Fruit fly (Drosophila melanogaster): ENCODE measurements around the gene Obp18a.

Obp18a gene

DNA sequence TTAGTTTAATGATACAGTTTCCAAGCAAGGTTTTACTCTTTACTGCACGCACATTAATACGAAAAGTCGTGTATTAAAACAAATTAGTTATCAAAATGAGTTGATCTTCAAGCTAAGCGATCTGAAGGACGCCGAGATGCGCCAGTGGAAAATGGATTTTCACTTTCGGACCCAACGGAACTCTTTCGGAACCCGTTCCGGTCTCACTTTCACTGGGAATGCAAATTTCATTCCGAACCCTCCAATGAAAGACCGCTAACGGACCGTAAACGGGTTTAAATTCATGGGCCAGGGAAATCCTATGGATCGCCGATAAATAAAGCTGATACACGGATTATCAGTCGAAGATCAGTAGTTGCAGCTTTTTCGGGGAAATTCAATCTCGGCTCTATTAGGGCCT lies 27.8 kb upstream of the Obp18a start:
- no peak for TF ChIP-seq CG17801 (GFP tag; optimal IDR thresholded peaks at IDR 0.05; ENCODE audit: partially characterized antibody)

DNA sequence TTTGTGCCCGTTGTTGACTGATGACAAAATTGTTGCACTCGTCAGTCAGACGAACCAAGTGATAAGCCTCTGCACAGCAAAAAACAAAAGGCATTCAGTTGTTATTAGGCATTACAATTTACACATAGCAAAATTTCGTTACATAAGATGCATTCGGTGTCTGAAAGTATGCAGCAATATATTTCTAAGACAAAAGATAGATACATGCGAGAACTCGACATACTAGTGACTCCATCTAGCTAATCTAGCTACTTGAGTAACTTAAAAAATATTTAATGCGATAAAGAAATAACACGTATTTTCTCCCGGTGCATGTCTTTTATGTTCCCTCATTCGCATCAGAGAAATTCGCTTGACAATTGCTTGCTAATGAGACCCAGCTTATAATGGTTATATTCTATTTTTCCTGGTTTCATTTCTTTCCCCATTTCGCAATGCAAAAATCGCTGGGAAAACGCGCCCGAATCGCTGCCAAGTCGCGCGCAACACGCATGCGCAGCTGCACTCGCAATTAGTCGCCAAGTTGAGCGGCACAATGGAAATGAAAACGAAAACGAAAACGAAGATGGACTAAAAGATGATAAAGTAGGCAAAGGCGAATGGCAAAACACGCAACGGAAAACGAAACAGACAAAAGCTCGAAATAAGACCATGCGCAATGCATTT lies 26.7 kb upstream of the Obp18a start:
- TF ChIP-seq CG17801 (GFP tag; optimal IDR thresholded peaks at IDR 0.05; ENCODE audit: partially characterized antibody) = no peak

DNA sequence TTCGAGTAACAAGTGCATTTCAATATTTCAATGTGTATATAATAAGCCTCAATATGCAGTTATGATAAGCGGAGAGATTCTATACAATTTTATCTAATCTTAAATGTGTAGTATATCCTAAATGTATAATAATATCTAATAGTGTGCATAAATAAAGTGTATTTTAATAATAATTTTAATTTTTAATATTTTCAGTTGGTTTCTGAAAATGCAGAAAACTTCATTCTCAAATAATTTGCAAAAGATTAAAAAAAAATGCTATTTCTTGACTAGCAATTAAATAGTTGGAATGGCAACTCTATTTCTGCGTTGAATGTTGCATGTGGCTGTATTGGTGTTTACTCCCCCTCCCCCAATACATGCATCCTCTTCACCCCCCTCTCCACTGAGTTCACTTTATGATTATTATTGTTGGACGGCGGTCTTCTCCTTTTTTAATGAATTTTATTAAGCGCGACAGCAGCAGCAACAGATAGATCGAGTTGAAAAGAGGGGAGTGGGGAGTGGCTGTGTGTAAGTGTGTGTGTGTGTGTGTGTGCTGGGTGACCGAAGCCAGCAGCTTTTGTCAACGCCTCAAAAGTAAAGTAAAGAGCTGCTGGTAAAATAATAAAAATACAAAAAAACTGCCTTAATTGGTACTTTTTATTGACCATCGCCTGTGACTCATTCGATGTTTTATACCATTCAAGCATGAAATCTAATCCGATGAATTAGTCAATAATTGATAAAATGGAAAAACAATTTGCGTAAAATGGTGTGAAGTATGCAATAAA lies 25.2 kb upstream of the Obp18a start:
- TF ChIP-seq CG17801 (GFP tag; optimal IDR thresholded peaks at IDR 0.05; ENCODE audit: partially characterized antibody) = no peak

DNA sequence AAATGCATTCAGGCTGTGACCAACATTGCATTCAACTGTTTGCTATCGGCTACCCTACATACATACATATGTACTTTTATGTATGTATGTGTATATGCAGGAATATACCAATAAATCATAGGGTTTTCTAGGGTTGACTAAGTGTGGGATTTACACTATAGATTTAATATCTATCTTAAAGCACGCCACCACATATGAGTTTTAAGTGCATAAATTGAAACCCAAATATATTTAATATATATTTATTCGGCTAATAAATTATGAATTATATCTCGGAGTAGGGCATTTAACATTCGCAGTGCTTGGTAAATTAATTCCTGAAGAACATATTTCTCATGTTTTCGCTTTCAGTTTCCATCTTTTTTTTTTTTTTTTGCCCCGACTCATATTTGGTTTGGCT lies 24.3 kb upstream of the Obp18a start:
- no peak for TF ChIP-seq CG17801 (GFP tag; optimal IDR thresholded peaks at IDR 0.05; ENCODE audit: partially characterized antibody)

DNA sequence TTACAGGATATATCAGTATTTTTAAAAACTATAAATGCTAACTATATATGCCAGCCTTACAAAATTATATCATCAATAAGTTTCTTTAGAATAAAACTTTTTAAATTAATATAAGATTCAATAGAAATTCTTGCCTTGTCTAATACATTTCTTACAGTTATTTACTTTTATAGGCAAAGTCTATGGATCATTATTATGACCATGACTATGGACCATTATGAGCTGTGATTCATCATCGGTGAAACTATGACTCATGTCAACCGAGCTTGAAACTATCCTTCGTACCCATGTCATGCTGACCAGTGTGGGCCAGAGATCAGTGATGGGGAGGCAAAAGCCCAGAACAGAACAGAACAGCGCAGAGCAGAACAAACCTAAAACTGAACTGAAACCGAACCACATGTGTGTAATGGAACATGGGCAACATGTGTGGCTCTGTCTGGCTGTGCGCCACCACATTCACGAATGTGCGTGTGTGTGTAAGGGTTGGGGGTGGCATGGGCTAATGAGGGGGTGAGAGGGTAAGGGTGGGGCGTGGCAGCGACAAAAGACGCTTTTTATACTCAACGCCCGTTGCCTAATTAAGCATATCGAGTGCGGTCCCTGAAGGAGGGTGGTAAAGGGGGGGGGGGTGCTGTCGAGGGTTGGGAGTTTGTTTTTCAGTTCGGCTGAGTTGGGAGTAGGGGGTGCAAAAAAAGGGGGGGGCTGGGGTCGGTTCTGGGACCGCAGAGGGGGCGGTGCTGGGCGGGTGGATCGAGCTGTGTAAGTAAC lies 23.0 kb upstream of the Obp18a start:
- TF ChIP-seq CG17801 (GFP tag; optimal IDR thresholded peaks at IDR 0.05; ENCODE audit: partially characterized antibody) = no peak

DNA sequence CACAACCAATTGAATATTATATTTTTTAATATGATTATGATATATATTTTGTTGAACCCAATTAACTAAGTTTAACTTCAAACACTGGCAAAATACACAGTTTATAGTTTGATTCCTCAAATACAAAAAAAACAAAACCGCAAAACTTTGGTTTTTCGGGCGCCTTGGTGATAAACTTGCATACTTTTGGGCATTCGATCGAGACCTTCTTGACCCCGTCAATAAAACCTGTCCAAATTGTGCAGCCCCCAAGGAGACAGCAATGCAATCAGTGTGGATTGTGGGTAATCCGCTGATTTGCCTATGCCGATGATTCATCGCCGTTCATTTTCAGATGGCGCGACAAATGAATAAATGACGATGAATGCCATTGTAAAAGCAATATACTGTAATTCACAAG lies 21.8 kb upstream of the Obp18a start:
- no peak for TF ChIP-seq CG17801 (GFP tag; optimal IDR thresholded peaks at IDR 0.05; ENCODE audit: partially characterized antibody)

DNA sequence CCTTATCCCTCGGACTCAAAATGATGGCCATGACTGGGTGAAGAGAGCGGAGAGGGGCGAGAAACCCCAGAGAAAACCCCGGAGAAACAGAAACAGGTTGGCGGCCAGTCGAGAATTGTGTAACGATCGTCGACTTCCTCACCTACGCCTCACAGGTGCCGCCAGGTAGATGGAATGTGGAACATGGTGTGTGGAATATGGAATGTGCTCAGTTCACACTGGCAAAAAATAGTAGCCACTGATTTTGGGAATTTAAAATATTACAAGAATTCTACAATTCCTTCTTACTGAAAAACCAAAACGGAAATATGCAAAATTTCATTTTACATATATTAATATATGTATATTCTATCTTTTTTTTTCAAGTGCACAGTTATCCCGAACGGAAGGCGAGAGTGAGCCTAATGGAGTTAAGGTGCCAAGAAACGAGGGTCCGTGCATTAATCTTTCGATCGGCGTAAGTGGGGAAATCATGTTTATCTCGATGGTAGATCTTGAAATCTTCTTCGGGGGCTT lies 20.3 kb upstream of the Obp18a start:
- no peak for TF ChIP-seq CG17801 (GFP tag; optimal IDR thresholded peaks at IDR 0.05; ENCODE audit: partially characterized antibody)

DNA sequence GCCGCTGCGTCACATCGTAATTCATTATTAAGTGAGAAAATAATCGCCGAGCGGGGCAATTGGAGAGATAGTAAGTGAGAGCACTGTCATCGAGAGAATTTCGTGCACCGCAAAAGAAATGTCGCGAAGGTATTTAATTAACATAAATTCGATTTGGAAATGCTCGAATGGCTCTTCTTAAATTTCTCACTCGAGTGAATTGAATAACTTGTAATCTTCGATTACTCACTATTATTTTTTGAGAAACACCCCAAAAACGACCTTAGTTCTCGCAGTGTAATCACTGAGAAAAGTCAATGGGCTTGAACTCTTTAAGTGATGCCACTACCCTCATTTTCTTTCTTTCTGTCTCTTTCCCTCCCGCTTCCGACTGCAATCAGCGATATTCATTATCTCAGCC lies 19.3 kb upstream of the Obp18a start:
- peak; percentile 85 for TF ChIP-seq CG17801 (GFP tag; optimal IDR thresholded peaks at IDR 0.05; ENCODE audit: partially characterized antibody)

DNA sequence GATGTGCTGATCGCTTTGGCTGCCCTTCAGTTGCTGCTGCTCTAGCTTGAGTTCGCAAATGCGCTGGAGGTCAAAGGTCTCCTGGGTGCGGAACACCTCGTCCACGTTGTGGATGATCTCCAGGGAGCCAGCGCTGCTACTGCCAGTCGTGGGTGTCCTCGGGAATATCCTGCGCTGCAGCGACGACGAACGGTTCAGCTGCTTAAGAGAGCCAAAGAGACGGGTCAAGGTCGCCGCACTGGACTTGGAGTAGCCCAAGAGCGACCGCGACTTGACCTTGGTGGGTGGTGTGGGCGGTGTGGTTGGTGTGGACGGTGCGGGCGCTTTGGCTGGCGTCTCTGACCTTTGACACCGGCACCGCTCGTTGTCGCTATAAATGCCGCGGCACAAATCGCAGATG lies 18.6 kb upstream of the Obp18a start:
- no peak for TF ChIP-seq CG17801 (GFP tag; optimal IDR thresholded peaks at IDR 0.05; ENCODE audit: partially characterized antibody)

DNA sequence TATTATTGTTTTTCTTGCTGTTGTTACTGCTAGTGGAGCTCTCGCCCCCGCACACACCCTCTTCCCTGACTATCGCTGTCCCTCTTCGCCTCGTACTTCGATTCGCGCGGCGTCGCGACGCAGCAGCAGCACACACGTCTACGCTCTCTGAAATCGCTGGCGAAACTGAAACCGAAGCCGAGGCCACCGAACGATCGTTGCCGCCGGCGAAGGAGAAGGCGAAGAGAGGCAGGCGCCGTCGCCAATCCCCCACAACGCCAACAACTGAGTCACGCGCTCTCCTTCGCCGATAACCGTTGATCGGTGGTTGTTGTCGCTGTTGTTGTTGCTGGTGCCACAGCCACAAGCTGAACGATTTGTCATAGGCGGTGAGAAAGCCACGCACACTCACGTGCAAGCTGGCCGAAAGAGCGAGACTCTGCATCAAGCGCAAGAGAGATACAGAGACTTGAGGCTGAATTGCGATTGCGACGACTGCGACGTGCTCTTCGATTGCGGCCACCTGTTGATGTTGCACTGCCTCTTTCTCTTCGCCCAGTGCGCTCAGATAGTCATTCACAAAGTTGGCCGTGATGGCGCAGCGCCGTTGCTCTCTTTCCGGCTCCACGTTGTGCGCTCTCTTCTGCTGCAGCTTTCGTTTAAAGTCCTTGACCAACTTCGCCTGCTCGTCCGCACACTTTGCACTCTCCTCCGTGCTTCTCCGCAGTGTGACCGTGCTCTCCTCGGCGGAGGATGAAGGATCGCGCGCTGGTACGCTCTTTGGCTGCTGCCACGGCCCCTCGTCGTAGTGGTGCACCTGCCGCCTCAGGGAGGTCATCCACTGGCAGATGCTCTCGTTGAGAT lies 17.8 kb upstream of the Obp18a start:
- peak; percentile 24 for TF ChIP-seq CG17801 (GFP tag; optimal IDR thresholded peaks at IDR 0.05; ENCODE audit: partially characterized antibody)

DNA sequence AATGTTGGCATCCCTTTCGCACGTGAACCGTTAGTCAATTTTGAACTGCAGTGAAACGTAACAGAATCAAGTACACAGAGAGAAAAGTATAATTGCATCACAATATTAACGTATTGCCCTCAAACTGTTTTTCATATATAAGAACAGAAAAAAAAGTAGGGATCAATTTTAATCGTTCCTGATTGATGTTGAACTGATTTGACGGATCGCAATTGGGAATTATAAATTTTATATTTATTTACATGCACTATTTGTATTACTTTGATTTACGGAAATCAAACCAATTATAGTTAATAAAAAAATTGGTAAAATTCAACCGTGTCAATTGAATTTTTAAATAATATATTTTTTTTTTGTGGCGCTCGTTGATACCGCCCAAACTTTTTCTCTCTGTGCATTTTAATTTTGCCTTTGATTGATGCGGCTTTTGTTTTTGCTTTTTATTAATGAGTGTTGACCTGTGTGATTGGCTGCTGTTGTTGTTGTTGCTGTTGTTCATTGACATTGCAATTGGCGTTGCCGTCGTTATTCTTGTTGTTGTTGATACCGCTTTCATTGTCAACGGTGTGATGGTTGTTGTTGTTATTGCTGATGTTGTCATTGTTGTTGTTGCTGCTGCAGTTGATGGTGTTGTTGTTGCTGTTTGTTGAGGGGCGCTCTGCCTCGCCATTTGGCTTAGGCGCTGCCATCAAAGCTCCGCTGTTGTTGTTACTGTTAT lies 17.1 kb upstream of the Obp18a start:
- peak; percentile 65 for TF ChIP-seq CG17801 (GFP tag; optimal IDR thresholded peaks at IDR 0.05; ENCODE audit: partially characterized antibody)

DNA sequence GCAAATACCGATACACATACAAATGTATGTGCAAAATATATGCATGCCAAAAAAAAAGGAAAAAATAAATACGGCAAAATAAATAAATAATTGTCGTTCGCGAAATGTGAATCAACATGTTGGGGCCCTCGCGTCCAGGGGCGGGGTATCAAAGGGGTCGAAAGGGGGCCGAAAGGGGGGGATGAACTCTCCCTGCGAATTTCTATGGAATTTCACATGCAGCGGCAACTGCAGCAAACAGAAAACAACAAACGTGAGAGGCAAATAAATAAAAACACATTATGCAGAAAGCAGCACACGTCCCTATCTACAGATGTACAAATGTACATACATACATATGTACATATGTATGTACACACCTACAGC lies 13.8 kb upstream of the Obp18a start:
- no peak for TF ChIP-seq CG17801 (GFP tag; optimal IDR thresholded peaks at IDR 0.05; ENCODE audit: partially characterized antibody)

DNA sequence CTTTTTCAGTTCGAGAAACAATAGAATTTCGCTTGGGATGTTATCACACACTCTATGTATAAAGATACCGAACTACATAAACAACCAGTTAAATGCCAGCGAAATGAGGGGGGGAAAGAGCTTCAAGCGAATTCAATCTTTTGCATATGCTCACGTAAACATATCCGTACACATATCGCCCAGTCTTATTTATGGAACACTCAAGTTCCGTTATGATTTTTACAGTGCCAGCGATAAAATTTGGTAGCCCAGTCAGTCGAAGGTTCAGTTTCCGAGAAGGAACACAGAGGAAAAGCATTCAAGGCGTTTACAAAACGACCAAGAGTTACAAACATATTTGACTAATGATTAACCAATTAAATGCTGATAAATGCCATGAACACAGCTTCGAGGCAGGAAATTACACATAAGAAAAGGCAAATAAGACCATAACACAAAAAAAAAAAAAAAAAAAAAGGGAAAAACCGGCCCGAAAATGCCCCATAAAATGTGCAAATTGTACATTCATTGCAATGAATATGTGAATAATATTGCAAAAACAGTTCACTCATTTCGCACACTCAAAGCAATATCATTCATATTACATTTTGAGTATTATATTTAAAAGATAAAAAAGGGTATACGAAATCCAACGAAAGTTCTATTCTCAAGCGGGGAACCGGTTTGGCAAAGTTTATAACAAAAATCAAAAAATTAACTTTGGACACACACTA lies 13.3 kb upstream of the Obp18a start:
- no peak for TF ChIP-seq CG17801 (GFP tag; optimal IDR thresholded peaks at IDR 0.05; ENCODE audit: partially characterized antibody)

Data from ovary, adult (tissue).